Fruit fly (Drosophila melanogaster): Measurements from ENCODE around the gene CG34277.

Gene CG34277

DNA sequence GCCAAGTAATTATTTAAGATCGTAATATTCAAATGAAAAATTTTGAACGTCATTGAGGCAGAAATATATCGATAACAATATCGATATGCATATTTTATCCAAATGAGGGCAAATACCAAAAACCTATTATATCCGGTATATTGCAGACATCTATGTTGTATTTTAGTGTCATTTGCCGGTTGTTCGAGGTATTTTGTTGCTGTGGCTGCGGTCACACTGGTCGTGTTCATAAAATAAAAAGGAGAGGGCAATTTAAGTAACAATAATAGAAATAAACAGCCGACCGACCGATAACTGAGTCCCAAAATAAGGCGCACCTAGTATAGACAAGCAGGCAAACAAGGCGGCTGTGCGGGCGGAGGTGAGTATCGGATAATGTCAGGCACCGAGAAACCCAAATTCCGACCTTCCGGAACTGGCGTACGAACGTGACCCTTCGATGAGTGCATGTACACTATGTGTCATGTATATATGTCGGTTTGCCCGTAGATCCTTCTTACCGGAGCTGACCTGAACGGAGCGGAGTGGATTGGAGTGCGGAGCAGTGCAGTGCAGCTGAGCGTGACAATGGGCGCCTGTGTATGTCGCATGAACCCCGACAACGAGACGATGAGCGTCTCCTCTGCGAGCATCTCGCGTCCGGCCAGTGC is 24.5 kb downstream of the CG34277 start, which contains the start of gene CG1172 (continued):
- TF ChIP-seq ac (GFP tag; optimal IDR thresholded peaks at IDR 0.05) (no peak), wdn (GFP tag; IDR thresholded peaks at IDR 0.05) (no peak), CG8290 (GFP tag; optimal IDR thresholded peaks at IDR 0.05) (no peak), CG8290 (tag; optimal IDR thresholded peaks at IDR 0.05) (no peak), ase (GFP tag; IDR thresholded peaks at IDR 0.05) (no peak), CG9932 (GFP tag; IDR thresholded peaks at IDR 0.05) (no peak), prd (optimal IDR thresholded peaks at IDR 0.05) (no peak), prd (GFP tag; IDR thresholded peaks at IDR 0.05) (no peak), bsh (GFP tag; optimal IDR thresholded peaks at IDR 0.05) (no peak), CG15514 (GFP tag; optimal IDR thresholded peaks at IDR 0.05) (peak; percentile 75), pzg (GFP tag; optimal IDR thresholded peaks at IDR 0.05) (peak; percentile 88), Scr (GFP tag; IDR thresholded peaks at IDR 0.05; ENCODE audit: partially characterized antibody) (peak; percentile 79), CG9797 (GFP tag; optimal IDR thresholded peaks at IDR 0.05) (peak; percentile 85), Bgb (GFP tag; IDR thresholded peaks at IDR 0.05; ENCODE audit: partially characterized antibody) (peak; percentile 78), mirr (GFP tag; optimal IDR thresholded peaks at IDR 0.05) (peak; percentile 7), usp (GFP tag; optimal IDR thresholded peaks at IDR 0.05) (no peak), Spps (tag; optimal IDR thresholded peaks at IDR 0.05) (no peak), Lhr (GFP tag; optimal IDR thresholded peaks at IDR 0.05) (peak; percentile 78), nerfin-2 (GFP tag; IDR thresholded peaks at IDR 0.05; ENCODE audit: partially characterized antibody) (peak; percentile 14; the same call in 1 of the 2 replicates), yki (optimal IDR thresholded peaks at IDR 0.05) (no peak), lab (GFP tag; optimal IDR thresholded peaks at IDR 0.05) (no peak), Fer3 (tag; optimal IDR thresholded peaks at IDR 0.05) (peak; percentile 33), trh (GFP tag; optimal IDR thresholded peaks at IDR 0.05) (no peak), CG17186 (GFP tag; optimal IDR thresholded peaks at IDR 0.05) (peak; percentile 1), tll (GFP tag; optimal IDR thresholded peaks at IDR 0.05) (no peak), Rfx (GFP tag; IDR thresholded peaks at IDR 0.05) (peak; percentile 11; the same call in 1 of the 2 replicates), CG2116 (GFP tag; optimal IDR thresholded peaks at IDR 0.05) (peak; percentile 73), NC2β (GFP tag; optimal IDR thresholded peaks at IDR 0.05) (no peak), CG11085 (GFP tag; IDR thresholded peaks at IDR 0.05) (no peak), gem (tag; optimal IDR thresholded peaks at IDR 0.05) (no peak), Hr78 (GFP tag; optimal IDR thresholded peaks at IDR 0.05) (peak in 1 of 2 experiments; percentile 72), phol (tag; optimal IDR thresholded peaks at IDR 0.05) (peak; percentile 59), h (optimal IDR thresholded peaks at IDR 0.05) (no peak), amos (GFP tag; IDR thresholded peaks at IDR 0.05; ENCODE audit: partially characterized antibody) (peak; percentile 73), Dfd (GFP tag; optimal IDR thresholded peaks at IDR 0.05) (no peak), CG34422 (GFP tag; IDR thresholded peaks at IDR 0.05) (no peak; the same call in 2 of the 3 replicates), CG11560 (tag; IDR thresholded peaks at IDR 0.05) (no peak), eyg (GFP tag; optimal IDR thresholded peaks at IDR 0.05) (no peak), fd96Cb (tag; optimal IDR thresholded peaks at IDR 0.05) (no peak), her (GFP tag; optimal IDR thresholded peaks at IDR 0.05) (no peak), CkIIα-i1 (GFP tag; IDR thresholded peaks at IDR 0.05) (no peak), ken (GFP tag; IDR thresholded peaks at IDR 0.05) (no peak), hkb (optimal IDR thresholded peaks at IDR 0.05) (no peak), hkb (GFP tag; IDR thresholded peaks at IDR 0.05) (no peak), CG14860 (GFP tag; IDR thresholded peaks at IDR 0.05; ENCODE audit: partially characterized antibody) (peak; percentile 28; the same call in 1 of the 3 replicates), danr (GFP tag; IDR thresholded peaks at IDR 0.05) (no peak), Stat92E (GFP tag; optimal IDR thresholded peaks at IDR 0.05) (peak in 1 of 3 experiments; percentile 43), CG10267 (tag; optimal IDR thresholded peaks at IDR 0.05) (peak; percentile 49), CG4820 (GFP tag; optimal IDR thresholded peaks at IDR 0.05) (no peak), shn (GFP tag; optimal IDR thresholded peaks at IDR 0.05) (no peak)
